Fruit fly (Drosophila melanogaster) whole organism, embryonic: Measurements from ENCODE around the gene CG1638.
A peak's percentile ranks its signal among the peaks of the same experiment; 100 is the strongest.

ENCODE experiments used
- Adf1 ChIP-seq: fragments of 200-800 bp; sonication (Bioruptor generic); IDR thresholded peaks from 2 replicates; pipeline ENCODE4 v1.3.6; 2022; ENCODE audit warnings: missing biosample characterization, missing genetic modification characterization
- Asciz ChIP-seq: fragments of 200-800 bp; sonication (Bioruptor generic); optimal IDR thresholded peaks from 2 replicates; lab custom pipeline; 2017; ENCODE audit warnings: missing biosample characterization, mild to moderate bottlenecking, missing genetic modification characterization, missing genetic modification reagents
- CG10565 ChIP-seq: fragments of 200-800 bp; sonication (Bioruptor generic); optimal IDR thresholded peaks from 3 replicates; lab custom pipeline; 2016; ENCODE audit warnings: missing biosample characterization, mild to moderate bottlenecking, missing genetic modification characterization
- CG11093 ChIP-seq: fragments of 200-800 bp; sonication (Bioruptor generic); IDR thresholded peaks from 3 replicates; pipeline ENCODE4 v1.3.6; 2022; ENCODE audit warnings: missing biosample characterization, missing genetic modification characterization
- CG11560 ChIP-seq: fragments of 200-800 bp; sonication (Bioruptor generic); IDR thresholded peaks from 3 replicates; pipeline ENCODE4 v1.3.6; 2022; ENCODE audit warnings: missing biosample characterization, missing genetic modification characterization
- CG12236 ChIP-seq: fragments of 200-800 bp; sonication (Bioruptor generic); optimal IDR thresholded peaks from 2 replicates; lab custom pipeline; 2016; ENCODE audit warnings: missing biosample characterization, missing genetic modification characterization
- CG12299 ChIP-seq: fragments of 200-800 bp; sonication (Bioruptor generic); optimal IDR thresholded peaks from 2 replicates; lab custom pipeline; 2018; ENCODE audit warnings: missing biosample characterization, mild to moderate bottlenecking, missing genetic modification characterization
- CG14667 ChIP-seq: fragments of 200-800 bp; sonication (Bioruptor generic); IDR thresholded peaks from 2 replicates; pipeline ENCODE4 v1.3.6; 2022; ENCODE audit warnings: missing biosample characterization, missing genetic modification characterization
- CG14860 ChIP-seq: fragments of 200-800 bp; sonication (Bioruptor generic); IDR thresholded peaks from 3 replicates; pipeline ENCODE4 v1.3.6; 2022; ENCODE audit warnings: missing biosample characterization, missing genetic modification characterization; ENCODE audit not compliant: partially characterized antibody
- CG1603 ChIP-seq: fragments of 200-800 bp; sonication (Bioruptor generic); optimal IDR thresholded peaks from 2 replicates; lab custom pipeline; 2019; ENCODE audit warnings: missing biosample characterization, mild to moderate bottlenecking, missing genetic modification characterization, moderate library complexity
- CG1792 ChIP-seq: fragments of 200-800 bp; sonication (Bioruptor generic); optimal IDR thresholded peaks from 2 replicates; lab custom pipeline; 2016; ENCODE audit warnings: missing biosample characterization, missing genetic modification characterization
- CG3163 ChIP-seq: fragments of 200-800 bp; sonication (Bioruptor generic); optimal IDR thresholded peaks from 3 replicates; lab custom pipeline; 2016; ENCODE audit warnings: missing biosample characterization, missing genetic modification characterization
- CG3281 ChIP-seq: fragments of 200-800 bp; sonication (Bioruptor generic); optimal IDR thresholded peaks from 3 replicates; lab custom pipeline; 2017; ENCODE audit warnings: missing biosample characterization, mild to moderate bottlenecking, missing genetic modification characterization
- CG43689 ChIP-seq: fragments of 200-800 bp; sonication (Bioruptor generic); IDR thresholded peaks from 2 replicates; pipeline ENCODE4 v1.3.6; 2022; ENCODE audit warnings: missing biosample characterization, missing genetic modification characterization
- CG6683 ChIP-seq: fragments of 200-800 bp; sonication (Bioruptor generic); optimal IDR thresholded peaks from 2 replicates; lab custom pipeline; 2017; ENCODE audit warnings: missing biosample characterization, mild to moderate bottlenecking, missing genetic modification characterization, missing genetic modification reagents
- CG6813 ChIP-seq: fragments of 200-800 bp; sonication (Bioruptor generic); optimal IDR thresholded peaks from 2 replicates; lab custom pipeline; 2017; ENCODE audit warnings: missing biosample characterization, missing genetic modification characterization, mild to moderate bottlenecking, moderate library complexity, missing genetic modification reagents
- CG7745 ChIP-seq: fragments of 200-800 bp; sonication (Bioruptor generic); optimal IDR thresholded peaks from 2 replicates; lab custom pipeline; 2018; ENCODE audit warnings: missing biosample characterization, mild to moderate bottlenecking, missing genetic modification characterization, moderate library complexity
- CG8290 ChIP-seq, 3 experiments: fragments of 200-800 bp; sonication (Bioruptor generic); optimal IDR thresholded peaks; 2 replicates each; lab custom pipeline; 2016 to 2019; ENCODE audit warnings: missing biosample characterization in 3 of 3, missing genetic modification characterization in 3 of 3, mild to moderate bottlenecking in 2 of 3, moderate library complexity in 1 of 3
- CG8944 ChIP-seq: fragments of 200-800 bp; sonication (Bioruptor generic); optimal IDR thresholded peaks from 3 replicates; lab custom pipeline; 2016; ENCODE audit warnings: missing biosample characterization, missing genetic modification characterization
- CG9215 ChIP-seq: fragments of 200-800 bp; sonication (Bioruptor generic); IDR thresholded peaks from 2 replicates; pipeline ENCODE4 v1.3.6; 2022; ENCODE audit warnings: missing biosample characterization, missing genetic modification characterization
- Dek ChIP-seq: fragments of 200-800 bp; sonication (Bioruptor generic); optimal IDR thresholded peaks from 3 replicates; lab custom pipeline; 2019; ENCODE audit warnings: missing biosample characterization, mild to moderate bottlenecking, missing genetic modification characterization, moderate library complexity
- Doc3 ChIP-seq: fragments of 200-800 bp; sonication (Bioruptor generic); IDR thresholded peaks from 3 replicates; pipeline ENCODE4 v1.3.6; 2022; ENCODE audit warnings: missing biosample characterization, missing genetic modification characterization; ENCODE audit not compliant: partially characterized antibody
- Hr39 ChIP-seq: fragments of >200 bp; optimal IDR thresholded peaks from 2 replicates; lab custom pipeline; 2017
- Med ChIP-seq: fragments of 200-800 bp; sonication (Bioruptor generic); peaks from one replicate; lab custom pipeline; 2016; ENCODE audit warnings: missing biosample characterization, missing genetic modification characterization, mild to moderate bottlenecking, inconsistent platforms, moderate library complexity
- Oaz ChIP-seq: fragments of 200-800 bp; sonication (Bioruptor generic); IDR thresholded peaks from 2 replicates; pipeline ENCODE4 v1.3.6; 2022; ENCODE audit warnings: missing biosample characterization, missing genetic modification characterization
- Poxn ChIP-seq: fragments of 200-800 bp; sonication (Bioruptor generic); IDR thresholded peaks from 2 replicates; pipeline ENCODE4 v1.3.6; 2022; ENCODE audit warnings: missing biosample characterization, missing genetic modification characterization
- Sry-β ChIP-seq: fragments of 200-800 bp; sonication (Bioruptor generic); optimal IDR thresholded peaks from 2 replicates; lab custom pipeline; 2018; ENCODE audit warnings: missing biosample characterization, mild to moderate bottlenecking, missing genetic modification characterization, moderate library complexity
- TFAM ChIP-seq: fragments of 200-800 bp; sonication (Bioruptor generic); optimal IDR thresholded peaks from 2 replicates; lab custom pipeline; 2017; ENCODE audit warnings: missing biosample characterization, missing genetic modification characterization, inconsistent platforms
- Trl ChIP-seq, 3 experiments: fragments of >200 bp in 2 of 3; fragments of 200-800 bp in 1 of 3; sonication (Bioruptor generic) in 1 of 3; optimal IDR thresholded peaks; 2 replicates in 1 of 3; 3 replicates in 2 of 3; lab custom pipeline; 2016 to 2017; ENCODE audit warnings: missing biosample characterization in 1 of 3, missing genetic modification characterization in 1 of 3
- ci ChIP-seq: fragments of 200-800 bp; sonication (Bioruptor generic); IDR thresholded peaks from 3 replicates; pipeline ENCODE4 v1.3.6; 2022; ENCODE audit warnings: missing biosample characterization, missing genetic modification characterization
- disco-r ChIP-seq: fragments of 200-800 bp; sonication (Bioruptor generic); optimal IDR thresholded peaks from 2 replicates; lab custom pipeline; 2016; ENCODE audit warnings: missing biosample characterization, missing genetic modification characterization
- dm ChIP-seq: fragments of 200-800 bp; sonication (Bioruptor generic); optimal IDR thresholded peaks from 3 replicates; lab custom pipeline; 2016; ENCODE audit warnings: missing biosample characterization, missing genetic modification characterization
- eyg ChIP-seq: fragments of 200-800 bp; sonication (Bioruptor generic); optimal IDR thresholded peaks from 3 replicates; lab custom pipeline; 2016; ENCODE audit warnings: missing biosample characterization, missing genetic modification characterization
- fru ChIP-seq: fragments of >200 bp; optimal IDR thresholded peaks from 2 replicates; lab custom pipeline; 2017
- grau ChIP-seq: fragments of 200-800 bp; optimal IDR thresholded peaks from 3 replicates; lab custom pipeline; 2019; ENCODE audit warnings: missing biosample characterization, mild to moderate bottlenecking, missing genetic modification characterization, moderate library complexity
- grn ChIP-seq: fragments of 200-800 bp; sonication (Bioruptor generic); optimal IDR thresholded peaks from 3 replicates; lab custom pipeline; 2017; ENCODE audit warnings: missing biosample characterization, missing genetic modification characterization
- gro ChIP-seq: fragments of 200-800 bp; sonication (Bioruptor generic); optimal IDR thresholded peaks from 2 replicates; lab custom pipeline; 2016; ENCODE audit warnings: missing biosample characterization, missing genetic modification characterization
- gsb-n ChIP-seq: fragments of 200-800 bp; sonication (Bioruptor generic); optimal IDR thresholded peaks from 3 replicates; lab custom pipeline; 2018; ENCODE audit warnings: missing biosample characterization, mild to moderate bottlenecking, missing genetic modification characterization
- lmd ChIP-seq: fragments of 200-800 bp; sonication (Bioruptor generic); IDR thresholded peaks from 2 replicates; pipeline ENCODE4 v1.3.6; 2022; ENCODE audit warnings: missing biosample characterization, missing genetic modification characterization
- oc ChIP-seq: fragments of 200-800 bp; sonication (Bioruptor generic); optimal IDR thresholded peaks from 2 replicates; lab custom pipeline; 2018; ENCODE audit warnings: missing biosample characterization, mild to moderate bottlenecking, missing genetic modification characterization, moderate library complexity
- pan ChIP-seq, 4 experiments: fragments of >200 bp in 3 of 4; fragments of 200-800 bp in 1 of 4; sonication (Bioruptor generic) in 1 of 4; optimal IDR thresholded peaks in 3 of 4; IDR thresholded peaks in 1 of 4; 2 replicates each; pipeline versions ENCODE4 v1.3.6 to Lab custom; 2017 to 2022; ENCODE audit warnings: missing biosample characterization in 2 of 4, missing genetic modification characterization in 2 of 4, mixed read lengths in 1 of 4
- pb ChIP-seq: fragments of 200-800 bp; sonication (Bioruptor generic); optimal IDR thresholded peaks from 3 replicates; lab custom pipeline; 2016; ENCODE audit warnings: missing biosample characterization, missing genetic modification characterization
- peb ChIP-seq: fragments of 200-800 bp; sonication (Bioruptor generic); IDR thresholded peaks from 2 replicates; pipeline ENCODE4 v1.3.6; 2022; ENCODE audit warnings: missing biosample characterization, missing genetic modification characterization
- salm ChIP-seq: fragments of 200-800 bp; sonication (Bioruptor generic); optimal IDR thresholded peaks from 2 replicates; lab custom pipeline; 2018; ENCODE audit warnings: missing biosample characterization, mild to moderate bottlenecking, missing genetic modification characterization
- sc ChIP-seq, 3 experiments: fragments of >200 bp in 2 of 3; fragments of 200-800 bp in 1 of 3; sonication (Bioruptor generic) in 1 of 3; optimal IDR thresholded peaks; 2 replicates in 2 of 3; 3 replicates in 1 of 3; lab custom pipeline; 2017; ENCODE audit warnings: mild to moderate bottlenecking in 1 of 3, missing biosample characterization in 1 of 3, missing genetic modification characterization in 1 of 3, missing genetic modification reagents in 1 of 3
- stwl ChIP-seq: fragments of 200-800 bp; sonication (Bioruptor generic); optimal IDR thresholded peaks from 3 replicates; lab custom pipeline; 2018; ENCODE audit warnings: missing biosample characterization, mild to moderate bottlenecking, missing genetic modification characterization, moderate library complexity
- tin ChIP-seq: fragments of 200-800 bp; sonication (Bioruptor generic); optimal IDR thresholded peaks from 3 replicates; lab custom pipeline; 2016; ENCODE audit warnings: missing biosample characterization, missing genetic modification characterization
- vnd ChIP-seq: fragments of 200-800 bp; sonication (Bioruptor generic); IDR thresholded peaks from 3 replicates; pipeline ENCODE4 v1.3.6; 2022; ENCODE audit warnings: missing biosample characterization, missing genetic modification characterization; ENCODE audit not compliant: partially characterized antibody
- wek ChIP-seq: fragments of 200-800 bp; sonication (Bioruptor generic); optimal IDR thresholded peaks from 3 replicates; lab custom pipeline; 2018; ENCODE audit warnings: missing biosample characterization, mild to moderate bottlenecking, missing genetic modification characterization, moderate library complexity

Gene CG1638

DNA sequence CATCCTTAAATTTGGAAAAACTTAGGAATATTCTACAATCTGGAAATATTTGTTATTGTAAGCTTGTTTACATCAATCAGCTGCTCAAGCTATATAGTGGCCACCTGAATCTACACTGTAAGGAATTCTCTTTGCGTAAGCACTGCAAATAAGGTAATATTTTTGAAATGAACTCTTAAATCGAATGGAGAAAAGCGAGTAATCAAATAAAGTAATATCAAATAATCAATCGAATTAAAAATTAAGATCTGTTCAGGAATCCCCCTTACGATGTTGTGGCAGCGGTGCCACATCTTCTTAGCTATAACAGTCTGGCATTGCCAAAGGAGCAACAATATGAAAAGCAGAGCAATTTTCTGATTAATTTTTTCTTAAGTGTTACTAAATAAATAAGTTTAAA lies 25.6 kb downstream of the CG1638 start, which contains the start of the genes Mnat9 and CG1792 (continued):
- TF ChIP-seq Med (GFP tag; lab: Kevin White, UChicago) (peak; percentile 100), CG11560 (tag; lab: Robert Waterston, UW) (peak; percentile 92), CG1792 (GFP tag; lab: Kevin White, UChicago) (peak; percentile 99), CG6683 (GFP tag; lab: Kevin White, UChicago) (peak; percentile 94), gsb-n (tag; lab: Kevin White, UChicago) (peak; percentile 96), CG11093 (peak; percentile 98), CG8290 (GFP tag; optimal IDR thresholded peaks at IDR 0.05; lab: Kevin White, UChicago) (peak; percentile 95), CG8290 (tag; optimal IDR thresholded peaks at IDR 0.05; lab: Kevin White, UChicago) (peak; percentile 83 to 100), CG7745 (tag; lab: Kevin White, UChicago) (peak; percentile 33), sc (optimal IDR thresholded peaks at IDR 0.05; lab: Kevin White, UChicago) (no peak), sc (GFP tag; optimal IDR thresholded peaks at IDR 0.05; lab: Kevin White, UChicago) (peak; percentile 95), Hr39 (no peak), Adf1 (GFP tag; lab: Robert Waterston, UW) (peak; percentile 89), tin (GFP tag; lab: Kevin White, UChicago) (peak; percentile 99), CG6813 (GFP tag; lab: Kevin White, UChicago) (peak; percentile 96), Doc3 (no peak), CG12299 (tag; lab: Kevin White, UChicago) (peak; percentile 95), CG10565 (GFP tag; lab: Kevin White, UChicago) (peak; percentile 95), Oaz (peak; percentile 99), Dek (tag; lab: Kevin White, UChicago) (peak; percentile 98), grau (tag; lab: Kevin White, UChicago) (peak; percentile 96), lmd (GFP tag; lab: Robert Waterston, UW) (peak; percentile 99), TFAM (peak; percentile 92), salm (tag; lab: Kevin White, UChicago) (peak; percentile 94), vnd (GFP tag; lab: Robert Waterston, UW) (no peak), fru (lab: Kevin White, UChicago) (no peak), pan (optimal IDR thresholded peaks at IDR 0.05; lab: Kevin White, UChicago) (no peak), pan (GFP tag; optimal IDR thresholded peaks at IDR 0.05 in 1 of 2, IDR thresholded peaks at IDR 0.05 in 1 of 2) (peak in 1 of 2 experiments; percentile 100), oc (tag; lab: Kevin White, UChicago) (peak; percentile 98), CG8944 (peak; percentile 99), peb (GFP tag; lab: Robert Waterston, UW) (peak; percentile 98), CG3281 (GFP tag; lab: Kevin White, UChicago) (peak; percentile 97), dm (GFP tag; lab: Kevin White, UChicago) (peak; percentile 97), CG1603 (tag; lab: Kevin White, UChicago) (peak; percentile 99), CG12236 (GFP tag; lab: Kevin White, UChicago) (peak; percentile 98), CG43689 (peak; percentile 99), Sry-β (GFP tag; lab: Kevin White, UChicago) (peak; percentile 68), gro (peak; percentile 99), eyg (peak; percentile 96), CG9215 (GFP tag; lab: Robert Waterston, UW) (peak; percentile 96), ci (GFP tag; lab: Robert Waterston, UW) (peak; percentile 100), CG14667 (GFP tag; lab: Robert Waterston, UW) (peak; percentile 99), Asciz (GFP tag; lab: Kevin White, UChicago) (peak; percentile 97), pb (peak; percentile 97), CG3163 (GFP tag; lab: Kevin White, UChicago) (peak; percentile 88), wek (GFP tag; lab: Kevin White, UChicago) (peak; percentile 100), disco-r (GFP tag; lab: Kevin White, UChicago) (peak; percentile 98), CG14860 (GFP tag; lab: Robert Waterston, UW) (no peak), grn (GFP tag; lab: Kevin White, UChicago) (peak; percentile 83), Trl (optimal IDR thresholded peaks at IDR 0.05; lab: Kevin White, UChicago) (no peak), Trl (GFP tag; optimal IDR thresholded peaks at IDR 0.05; lab: Kevin White, UChicago) (peak; percentile 99), stwl (tag; lab: Kevin White, UChicago) (peak; percentile 90), Poxn (peak; percentile 96)
